1 fruit fly cellular context compared by ENCODE assay signal in genomic region chr3L:2466411-2467015, dm6.
TF ChIP-seq lines count a peak whose summit lies in the region.

No protein-coding gene starts in this region.

TF ChIP-seq in whole organism, embryonic, 481 proteins besides CTCF, POLR2A, EP300 and RAD21 (continued from another document):
- TF ChIP-seq ci (GFP tag; IDR thresholded peaks at IDR 0.05; lab: Robert Waterston, UW) (peak; percentile 79), CG11723 (GFP tag; optimal IDR thresholded peaks at IDR 0.05; lab: Kevin White, UChicago) (peak; percentile 36), CG6813 (GFP tag; optimal IDR thresholded peaks at IDR 0.05; lab: Kevin White, UChicago) (no peak), nau (GFP tag; optimal IDR thresholded peaks at IDR 0.05; lab: Kevin White, UChicago) (peak; percentile 50), slp2 (GFP tag; optimal IDR thresholded peaks at IDR 0.05; lab: Kevin White, UChicago) (no peak), rib (GFP tag; IDR thresholded peaks at IDR 0.05; lab: Robert Waterston, UW) (peak; percentile 62; the same call in 1 of the 2 replicates), Usf (GFP tag; optimal IDR thresholded peaks at IDR 0.05; lab: Kevin White, UChicago) (no peak), CG11085 (GFP tag; IDR thresholded peaks at IDR 0.05; lab: Robert Waterston, UW) (no peak), CG13287 (GFP tag; IDR thresholded peaks at IDR 0.05; lab: Robert Waterston, UW; ENCODE audit: partially characterized antibody) (peak; percentile 85), CG4820 (GFP tag; optimal IDR thresholded peaks at IDR 0.05; lab: Kevin White, UChicago) (no peak), sna (GFP tag; IDR thresholded peaks at IDR 0.05; lab: Robert Waterston, UW; ENCODE audit: partially characterized antibody) (peak; percentile 71), D19B (GFP tag; optimal IDR thresholded peaks at IDR 0.05; lab: Kevin White, UChicago) (no peak), Meics (GFP tag; optimal IDR thresholded peaks at IDR 0.05; lab: Kevin White, UChicago) (no peak), CG12391 (tag; optimal IDR thresholded peaks at IDR 0.05; lab: Kevin White, UChicago) (peak; percentile 56), CG10147 (GFP tag; optimal IDR thresholded peaks at IDR 0.05; lab: Kevin White, UChicago) (peak; percentile 46), CG9215 (GFP tag; IDR thresholded peaks at IDR 0.05; lab: Robert Waterston, UW) (no peak), Gsc (GFP tag; IDR thresholded peaks at IDR 0.05; lab: Robert Waterston, UW) (no peak), knrl (GFP tag; IDR thresholded peaks at IDR 0.05; lab: Robert Waterston, UW; ENCODE audit: partially characterized antibody) (peak; percentile 54; the same call in 1 of the 3 replicates), CG18262 (tag; optimal IDR thresholded peaks at IDR 0.05; lab: Kevin White, UChicago) (peak; percentile 25), HmgZ (tag; optimal IDR thresholded peaks at IDR 0.05; lab: Kevin White, UChicago) (peak; percentile 72), kay (GFP tag; optimal IDR thresholded peaks at IDR 0.05; lab: Kevin White, UChicago) (no peak), mirr (GFP tag; optimal IDR thresholded peaks at IDR 0.05; lab: Kevin White, UChicago) (no peak), CG4707 (GFP tag; optimal IDR thresholded peaks at IDR 0.05; lab: Kevin White, UChicago) (no peak), vnd (GFP tag; IDR thresholded peaks at IDR 0.05; lab: Robert Waterston, UW; ENCODE audit: partially characterized antibody) (no peak), CoRest (tag; optimal IDR thresholded peaks at IDR 0.05; lab: Kevin White, UChicago) (peak; percentile 40)
